Worm (Caenorhabditis elegans): Measurements from ENCODE around the gene Y43F8B.29.

The Y43F8B.29 gene

ce11 chrV:19519511-19519934 is 28.1 kb downstream of the Y43F8B.29 start (continued):
- TF ChIP-seq tra-1 (GFP tag; IDR thresholded peaks at IDR 0.05) (peak; percentile 37; the same call in 1 of the 2 replicates), daf-8 (GFP tag; IDR thresholded peaks at IDR 0.05) (no peak), ceh-44 (GFP tag; IDR thresholded peaks at IDR 0.05) (no peak), F44E2.7 (GFP tag; IDR thresholded peaks at IDR 0.05) (0 out of 2 replicates have a peak, but pooled peaks have one; percentile 4), lin-15B (tag; optimal IDR thresholded peaks at IDR 0.05) (no peak), saeg-2 (GFP tag; IDR thresholded peaks at IDR 0.05) (peak; percentile 39; the same call in 1 of the 2 replicates), lin-13 (GFP tag; optimal IDR thresholded peaks at IDR 0.05) (no peak), F26F4.8 (GFP tag; conservative IDR thresholded peaks at IDR 0.05) (no peak), egl-43 (GFP tag; IDR thresholded peaks at IDR 0.05) (peak; percentile 84), hlh-11 (tag; optimal IDR thresholded peaks at IDR 0.05) (peak; percentile 31), ceh-62 (tag; optimal IDR thresholded peaks at IDR 0.05) (no peak), nhr-48 (tag; optimal IDR thresholded peaks at IDR 0.05) (peak; percentile 21), nhr-10 (tag; optimal IDR thresholded peaks at IDR 0.05) (no peak), nhr-102 (tag; optimal IDR thresholded peaks at IDR 0.05) (peak; percentile 45), dpl-1 (GFP tag; optimal IDR thresholded peaks at IDR 0.05) (no peak), hif-1 (tag; optimal IDR thresholded peaks at IDR 0.05) (no peak), snpc-1.2 (GFP tag; IDR thresholded peaks at IDR 0.05) (peak; percentile 77; the same call in 1 of the 2 replicates), skn-1 (tag; optimal IDR thresholded peaks at IDR 0.05) (no peak), nhr-11 (tag; optimal IDR thresholded peaks at IDR 0.05) (no peak), arid-1 (GFP tag; conservative IDR thresholded peaks at IDR 0.05) (peak; percentile 79; the same call in 1 of the 2 replicates), sdz-12 (GFP tag; optimal IDR thresholded peaks at IDR 0.05) (no peak), ZK546.5 (tag; optimal IDR thresholded peaks at IDR 0.05) (no peak), lin-1 (GFP tag; IDR thresholded peaks at IDR 0.05) (peak; percentile 64; the same call in 1 of the 2 replicates), unc-130 (GFP tag; optimal IDR thresholded peaks at IDR 0.05) (no peak), ceh-32 (tag; optimal IDR thresholded peaks at IDR 0.05; ENCODE audit: poor library complexity) (no peak), T20F7.1 (GFP tag; optimal IDR thresholded peaks at IDR 0.05) (no peak), rbr-2 (tag; optimal IDR thresholded peaks at IDR 0.05) (peak; percentile 8), mdt-29 (GFP tag; IDR thresholded peaks at IDR 0.05) (0 out of 2 replicates have a peak, but pooled peaks have one; percentile 58), lin-38 (GFP tag; IDR thresholded peaks at IDR 0.05) (peak; percentile 63), mes-2 (tag; optimal IDR thresholded peaks at IDR 0.05; ENCODE audit: poor library complexity, severe bottlenecking) (peak; percentile 17), ZK337.2 (GFP tag; IDR thresholded peaks at IDR 0.05) (peak; percentile 62; the same call in 1 of the 2 replicates)

- TF ChIP-seq arid-1 (GFP tag; conservative IDR thresholded peaks at IDR 0.05) (peak; percentile 50; the same call in 1 of the 2 replicates), ceh-44 (GFP tag; IDR thresholded peaks at IDR 0.05) (no peak), lin-29 (GFP tag; IDR thresholded peaks at IDR 0.05) (peak; percentile 72; the same call in 1 of the 2 replicates), pqm-1 (tag; optimal IDR thresholded peaks at IDR 0.05) (no peak), unc-130 (GFP tag; optimal IDR thresholded peaks at IDR 0.05) (no peak), lsy-2 (tag; optimal IDR thresholded peaks at IDR 0.05) (no peak), jun-1 (tag; optimal IDR thresholded peaks at IDR 0.05) (no peak), F26F4.8 (GFP tag; conservative IDR thresholded peaks at IDR 0.05) (0 out of 2 replicates have a peak, but pooled peaks have one; percentile 21), ceh-28 (tag; optimal IDR thresholded peaks at IDR 0.05) (no peak), nhr-237 (tag; optimal IDR thresholded peaks at IDR 0.05) (no peak), R02D3.7 (tag; optimal IDR thresholded peaks at IDR 0.05) (no peak), Y75B8A.6 (GFP tag; IDR thresholded peaks at IDR 0.05) (peak; percentile 81; the same call in 1 of the 2 replicates), F37D6.2 (tag; optimal IDR thresholded peaks at IDR 0.05) (no peak), unc-62 (GFP tag; optimal IDR thresholded peaks at IDR 0.05 in 1 of 2) (no peak), unc-62 (tag; optimal IDR thresholded peaks at IDR 0.05) (no peak), zfp-2 (tag; optimal IDR thresholded peaks at IDR 0.05) (no peak), nhr-28 (tag; optimal IDR thresholded peaks at IDR 0.05) (no peak), zag-1 (tag; optimal IDR thresholded peaks at IDR 0.05) (no peak), ceh-82 (tag; optimal IDR thresholded peaks at IDR 0.05) (no peak), egl-27 (tag; optimal IDR thresholded peaks at IDR 0.05) (no peak), hlh-30 (tag; optimal IDR thresholded peaks at IDR 0.05; ENCODE audit: insufficient read depth) (no peak), ZK546.5 (tag; optimal IDR thresholded peaks at IDR 0.05) (no peak), ceh-32 (tag; optimal IDR thresholded peaks at IDR 0.05; ENCODE audit: poor library complexity) (no peak), attf-4 (tag; optimal IDR thresholded peaks at IDR 0.05) (no peak), hmg-1.1 (GFP tag; IDR thresholded peaks at IDR 0.05) (no peak), ceh-62 (tag; optimal IDR thresholded peaks at IDR 0.05) (no peak), dmd-9 (GFP tag; IDR thresholded peaks at IDR 0.05) (no peak)
These were observed 28.7 kb downstream of the Y43F8B.29 start for ce11 chrV:19520130-19520529.
